Fruit fly (Drosophila melanogaster) whole organism, embryonic: ENCODE data around the gene Atg5.
A peak's percentile ranks its signal among the peaks of the same experiment; 100 is the strongest.

Source experiments
- Atf3 ChIP-seq: fragments of 200-800 bp; sonication (Bioruptor generic); optimal IDR thresholded peaks from 3 replicates; lab custom pipeline; 2016; ENCODE audit warnings: missing biosample characterization, missing genetic modification characterization
- B-H2 ChIP-seq: fragments of 200-800 bp; sonication (Bioruptor generic); optimal IDR thresholded peaks from 2 replicates; lab custom pipeline; 2018; ENCODE audit warnings: missing biosample characterization, mild to moderate bottlenecking, missing genetic modification characterization
- Bgb ChIP-seq: fragments of 200-800 bp; sonication (Bioruptor generic); IDR thresholded peaks from 2 replicates; pipeline ENCODE4 v1.3.6; 2022; ENCODE audit warnings: missing biosample characterization, missing genetic modification characterization; ENCODE audit not compliant: partially characterized antibody
- BtbVII ChIP-seq: fragments of 200-800 bp; sonication (Bioruptor generic); optimal IDR thresholded peaks from 3 replicates; lab custom pipeline; 2017; ENCODE audit warnings: missing biosample characterization, mild to moderate bottlenecking, missing genetic modification characterization
- CG10462 ChIP-seq: fragments of 200-800 bp; sonication (Bioruptor generic); optimal IDR thresholded peaks from 2 replicates; lab custom pipeline; 2016; ENCODE audit warnings: missing biosample characterization, missing genetic modification characterization
- CG12299 ChIP-seq: fragments of 200-800 bp; sonication (Bioruptor generic); optimal IDR thresholded peaks from 2 replicates; lab custom pipeline; 2018; ENCODE audit warnings: missing biosample characterization, mild to moderate bottlenecking, missing genetic modification characterization
- CG14667 ChIP-seq: fragments of 200-800 bp; sonication (Bioruptor generic); IDR thresholded peaks from 2 replicates; pipeline ENCODE4 v1.3.6; 2022; ENCODE audit warnings: missing biosample characterization, missing genetic modification characterization
- CG14965 ChIP-seq: fragments of 200-800 bp; sonication (Bioruptor generic); optimal IDR thresholded peaks from 2 replicates; lab custom pipeline; 2016; ENCODE audit warnings: missing biosample characterization, missing genetic modification characterization, borderline replicate concordance
- CG1529 ChIP-seq: fragments of 200-800 bp; sonication (Bioruptor generic); optimal IDR thresholded peaks from 3 replicates; lab custom pipeline; 2018; ENCODE audit warnings: missing biosample characterization, missing genetic modification characterization
- CG15696 ChIP-seq: fragments of 200-800 bp; sonication (Bioruptor generic); optimal IDR thresholded peaks from 2 replicates; lab custom pipeline; 2019; ENCODE audit warnings: missing biosample characterization, mild to moderate bottlenecking, missing genetic modification characterization, moderate library complexity
- CG16779 ChIP-seq: fragments of 200-800 bp; sonication (Bioruptor generic); IDR thresholded peaks from 2 replicates; pipeline ENCODE4 v1.3.6; 2022; ENCODE audit warnings: missing biosample characterization, missing genetic modification characterization
- CG17186 ChIP-seq: fragments of 200-800 bp; sonication (Bioruptor generic); optimal IDR thresholded peaks from 3 replicates; lab custom pipeline; 2017; ENCODE audit warnings: missing biosample characterization, missing genetic modification reagents, missing genetic modification characterization
- CG17328 ChIP-seq: fragments of 200-800 bp; sonication (Bioruptor generic); IDR thresholded peaks from 2 replicates; pipeline ENCODE4 v1.3.6; 2022; ENCODE audit warnings: missing biosample characterization, missing genetic modification characterization
- CG2129 ChIP-seq: fragments of 200-800 bp; sonication (Bioruptor generic); IDR thresholded peaks from 2 replicates; pipeline ENCODE4 v1.3.6; 2022; ENCODE audit warnings: missing biosample characterization, missing genetic modification characterization; ENCODE audit not compliant: partially characterized antibody
- CG2875 ChIP-seq: fragments of 200-800 bp; sonication (Bioruptor generic); optimal IDR thresholded peaks from 2 replicates; lab custom pipeline; 2017; ENCODE audit warnings: missing biosample characterization, mild to moderate bottlenecking, missing genetic modification characterization, missing genetic modification reagents
- CG31441 ChIP-seq: fragments of 200-800 bp; sonication (Bioruptor generic); IDR thresholded peaks from 2 replicates; pipeline ENCODE4 v1.3.6; 2022; ENCODE audit warnings: missing biosample characterization, missing genetic modification characterization
- CG34422 ChIP-seq: fragments of 200-800 bp; sonication (Bioruptor generic); IDR thresholded peaks from 3 replicates; pipeline ENCODE4 v1.3.6; 2022; ENCODE audit warnings: missing biosample characterization, missing genetic modification characterization
- CG4820 ChIP-seq: fragments of 200-800 bp; sonication (Bioruptor generic); optimal IDR thresholded peaks from 3 replicates; lab custom pipeline; 2016; ENCODE audit warnings: missing biosample characterization, missing genetic modification characterization
- CG4854 ChIP-seq: fragments of 200-800 bp; sonication (Bioruptor generic); optimal IDR thresholded peaks from 2 replicates; lab custom pipeline; 2016; ENCODE audit warnings: missing biosample characterization, missing genetic modification characterization, inconsistent platforms
- CG5245 ChIP-seq: fragments of 200-800 bp; sonication (Bioruptor generic); optimal IDR thresholded peaks from 3 replicates; lab custom pipeline; 2016; ENCODE audit warnings: missing biosample characterization, missing genetic modification characterization
- CG6175 ChIP-seq: fragments of 200-800 bp; sonication (Bioruptor generic); IDR thresholded peaks from 3 replicates; pipeline ENCODE4 v1.3.6; 2022; ENCODE audit warnings: missing biosample characterization, missing genetic modification characterization
- CG7271 ChIP-seq: fragments of 200-800 bp; sonication (Bioruptor generic); optimal IDR thresholded peaks from 2 replicates; lab custom pipeline; 2018; ENCODE audit warnings: missing biosample characterization, mild to moderate bottlenecking, missing genetic modification characterization, moderate library complexity
- CG7357 ChIP-seq: fragments of 200-800 bp; sonication (Bioruptor generic); IDR thresholded peaks from 3 replicates; pipeline ENCODE4 v1.3.6; 2022; ENCODE audit warnings: missing biosample characterization, missing genetic modification characterization
- CG8281 ChIP-seq: fragments of 200-800 bp; sonication (Bioruptor generic); optimal IDR thresholded peaks from 2 replicates; lab custom pipeline; 2018; ENCODE audit warnings: missing biosample characterization, mild to moderate bottlenecking, missing genetic modification characterization, moderate library complexity
- CG8765 ChIP-seq: fragments of 200-800 bp; sonication (Bioruptor generic); IDR thresholded peaks from 2 replicates; pipeline ENCODE4 v1.3.6; 2022; ENCODE audit warnings: missing biosample characterization, missing genetic modification characterization
- CG8944 ChIP-seq: fragments of 200-800 bp; sonication (Bioruptor generic); optimal IDR thresholded peaks from 3 replicates; lab custom pipeline; 2016; ENCODE audit warnings: missing biosample characterization, missing genetic modification characterization
- CG9437 ChIP-seq: fragments of 200-800 bp; sonication (Bioruptor generic); optimal IDR thresholded peaks from 2 replicates; lab custom pipeline; 2018; ENCODE audit warnings: missing biosample characterization, mild to moderate bottlenecking, missing genetic modification characterization
- Dip3 ChIP-seq: fragments of 200-800 bp; sonication (Bioruptor generic); optimal IDR thresholded peaks from 3 replicates; lab custom pipeline; 2016; ENCODE audit warnings: missing biosample characterization, missing genetic modification characterization
- Elba2 ChIP-seq: fragments of 200-800 bp; sonication (Bioruptor generic); optimal IDR thresholded peaks from 3 replicates; lab custom pipeline; 2016; ENCODE audit warnings: missing biosample characterization, missing genetic modification characterization
- Fer1 ChIP-seq: fragments of 200-800 bp; sonication (Bioruptor generic); optimal IDR thresholded peaks from 2 replicates; lab custom pipeline; 2017; ENCODE audit warnings: missing biosample characterization, mild to moderate bottlenecking, missing genetic modification characterization
- Hmr ChIP-seq: fragments of 200-800 bp; sonication (Bioruptor generic); optimal IDR thresholded peaks from 3 replicates; lab custom pipeline; 2017; ENCODE audit warnings: mild to moderate bottlenecking, missing biosample characterization, missing genetic modification reagents, missing genetic modification characterization
- PHDP ChIP-seq: fragments of 200-800 bp; sonication (Bioruptor generic); optimal IDR thresholded peaks from 3 replicates; lab custom pipeline; 2018; ENCODE audit warnings: missing biosample characterization, mild to moderate bottlenecking, missing genetic modification characterization, moderate library complexity
- Pdp1 ChIP-seq, 2 experiments: fragments of 200-800 bp; sonication (Bioruptor generic); optimal IDR thresholded peaks; 3 replicates each; lab custom pipeline; 2016; ENCODE audit warnings: missing biosample characterization in 2 of 2, missing genetic modification characterization in 2 of 2, mild to moderate bottlenecking in 1 of 2, moderate library complexity in 1 of 2
- Poxn ChIP-seq: fragments of 200-800 bp; sonication (Bioruptor generic); IDR thresholded peaks from 2 replicates; pipeline ENCODE4 v1.3.6; 2022; ENCODE audit warnings: missing biosample characterization, missing genetic modification characterization
- Rfx ChIP-seq: fragments of 200-800 bp; sonication (Bioruptor generic); IDR thresholded peaks from 2 replicates; pipeline ENCODE4 v1.3.6; 2022; ENCODE audit warnings: missing biosample characterization, missing genetic modification characterization
- Sry-δ ChIP-seq: fragments of 200-800 bp; sonication (Bioruptor generic); optimal IDR thresholded peaks from 2 replicates; lab custom pipeline; 2016; ENCODE audit warnings: missing biosample characterization, missing genetic modification characterization
- bbx ChIP-seq: fragments of 200-800 bp; sonication (Bioruptor generic); IDR thresholded peaks from 2 replicates; pipeline ENCODE4 v1.3.6; 2022; ENCODE audit warnings: missing biosample characterization, missing genetic modification characterization; ENCODE audit not compliant: partially characterized antibody
- dmrt11E ChIP-seq: fragments of 200-800 bp; sonication (Bioruptor generic); optimal IDR thresholded peaks from 3 replicates; lab custom pipeline; 2018; ENCODE audit warnings: missing biosample characterization, mild to moderate bottlenecking, missing genetic modification characterization, moderate library complexity
- fd64A ChIP-seq: fragments of 200-800 bp; sonication (Bioruptor generic); optimal IDR thresholded peaks from 3 replicates; lab custom pipeline; 2018; ENCODE audit warnings: missing biosample characterization, mild to moderate bottlenecking, missing genetic modification characterization
- fu2 ChIP-seq: fragments of 200-800 bp; sonication (Bioruptor generic); optimal IDR thresholded peaks from 2 replicates; lab custom pipeline; 2016; ENCODE audit warnings: missing biosample characterization, missing genetic modification characterization
- gce ChIP-seq: fragments of 200-800 bp; sonication (Bioruptor generic); IDR thresholded peaks from 3 replicates; pipeline ENCODE4 v1.3.6; 2022; ENCODE audit warnings: missing biosample characterization, missing genetic modification characterization
- grn ChIP-seq: fragments of 200-800 bp; sonication (Bioruptor generic); optimal IDR thresholded peaks from 3 replicates; lab custom pipeline; 2017; ENCODE audit warnings: missing biosample characterization, missing genetic modification characterization
- gsb ChIP-seq: fragments of 200-800 bp; sonication (Bioruptor generic); IDR thresholded peaks from 2 replicates; pipeline ENCODE4 v1.3.6; 2022; ENCODE audit warnings: missing biosample characterization, missing genetic modification characterization
- kay ChIP-seq: fragments of 200-800 bp; sonication (Bioruptor generic); optimal IDR thresholded peaks from 2 replicates; lab custom pipeline; 2016; ENCODE audit warnings: missing biosample characterization, missing genetic modification characterization
- phol ChIP-seq: fragments of 200-800 bp; sonication (Bioruptor generic); optimal IDR thresholded peaks from 3 replicates; lab custom pipeline; 2018; ENCODE audit warnings: missing biosample characterization, mild to moderate bottlenecking, missing genetic modification characterization, moderate library complexity
- rib ChIP-seq: fragments of 200-800 bp; sonication (Bioruptor generic); IDR thresholded peaks from 2 replicates; pipeline ENCODE4 v1.3.6; 2022; ENCODE audit warnings: missing biosample characterization, missing genetic modification characterization
- sob ChIP-seq: fragments of 200-800 bp; sonication (Bioruptor generic); IDR thresholded peaks from 2 replicates; pipeline ENCODE4 v1.3.6; 2022; ENCODE audit warnings: missing biosample characterization, missing genetic modification characterization
- usp ChIP-seq: fragments of >200 bp; optimal IDR thresholded peaks from 2 replicates; lab custom pipeline; 2017; ENCODE audit warnings: missing biosample characterization, missing genetic modification characterization

The Atg5 gene

dm6 chrX:7336962-7337844 lies 13.6 kb upstream of the Atg5 start, which contains the start of gene CBP (continued):
- TF ChIP-seq CG9437 (peak; percentile 91), BtbVII (GFP tag; lab: Kevin White, UChicago) (peak; percentile 96), Poxn (peak; percentile 67), CG17328 (GFP tag; lab: Robert Waterston, UW) (peak; percentile 98), CG34422 (GFP tag; lab: Robert Waterston, UW) (peak; percentile 95), CG4854 (peak; percentile 95), rib (GFP tag; lab: Robert Waterston, UW) (no peak; the same call in none of the 2 replicates), CG14667 (GFP tag; lab: Robert Waterston, UW) (peak; percentile 93), Hmr (GFP tag; lab: Kevin White, UChicago) (peak; percentile 97), CG14965 (GFP tag; lab: Kevin White, UChicago) (peak; percentile 79), Fer1 (GFP tag; lab: Kevin White, UChicago) (peak; percentile 97), grn (GFP tag; lab: Kevin White, UChicago) (peak; percentile 72), CG8281 (tag; lab: Kevin White, UChicago) (peak; percentile 92), kay (GFP tag; lab: Kevin White, UChicago) (peak; percentile 95), CG15696 (tag; lab: Kevin White, UChicago) (peak; percentile 97), CG2129 (GFP tag; lab: Robert Waterston, UW) (no peak), CG8765 (peak; percentile 95), CG6175 (GFP tag; lab: Robert Waterston, UW) (peak; percentile 82; the same call in 2 of the 3 replicates), Atf3 (GFP tag; lab: Kevin White, UChicago) (peak; percentile 96), CG7357 (GFP tag; lab: Robert Waterston, UW) (peak; percentile 90), Sry-δ (GFP tag; lab: Kevin White, UChicago) (peak; percentile 67), CG4820 (GFP tag; lab: Kevin White, UChicago) (peak; percentile 97), fd64A (GFP tag; lab: Kevin White, UChicago) (peak; percentile 97), CG5245 (GFP tag; lab: Kevin White, UChicago) (peak; percentile 97), CG12299 (tag; lab: Kevin White, UChicago) (peak; percentile 97), gsb (GFP tag; lab: Robert Waterston, UW) (peak; percentile 86), CG17186 (peak; percentile 92), CG31441 (GFP tag; lab: Robert Waterston, UW) (peak; percentile 95), CG7271 (tag; lab: Kevin White, UChicago) (peak; percentile 92), bbx (GFP tag; lab: Robert Waterston, UW) (peak; percentile 30; the same call in 1 of the 2 replicates), Rfx (GFP tag; lab: Robert Waterston, UW) (peak; percentile 93), CG1529 (peak; percentile 97), gce (GFP tag; lab: Robert Waterston, UW) (peak; percentile 95), PHDP (tag; lab: Kevin White, UChicago) (peak; percentile 98), usp (no peak), Bgb (GFP tag; lab: Robert Waterston, UW) (0 out of 2 replicates have a peak, but pooled peaks have one; percentile 15), phol (peak; percentile 98), Elba2 (GFP tag; lab: Kevin White, UChicago) (peak; percentile 79), CG8944 (GFP tag; lab: Kevin White, UChicago) (peak; percentile 98), Dip3 (GFP tag; lab: Kevin White, UChicago) (peak; percentile 91), CG10462 (GFP tag; lab: Kevin White, UChicago) (peak; percentile 97), sob (peak; percentile 93), Pdp1 (GFP tag; optimal IDR thresholded peaks at IDR 0.05; lab: Kevin White, UChicago) (peak; percentile 97 to 98), dmrt11E (peak; percentile 99), CG16779 (GFP tag; lab: Robert Waterston, UW) (peak; percentile 73; the same call in 1 of the 2 replicates), B-H2 (GFP tag; lab: Kevin White, UChicago) (peak; percentile 85), CG2875 (GFP tag; lab: Kevin White, UChicago) (peak; percentile 98), fu2 (GFP tag; lab: Kevin White, UChicago) (peak; percentile 93)
